Fruit fly (Drosophila melanogaster) whole organism, pupa: ENCODE data around the gene CG13474.

Experiments
- CG10348 ChIP-seq: fragments of 200-800 bp; sonication (Bioruptor generic); IDR thresholded peaks from 2 replicates; pipeline ENCODE4 v1.3.6; 2022; ENCODE audit warnings: missing biosample characterization, missing genetic modification characterization
- CG12605 ChIP-seq: fragments of 200-800 bp; sonication (Bioruptor generic); IDR thresholded peaks from 2 replicates; pipeline ENCODE4 v1.3.6; 2022; ENCODE audit warnings: missing biosample characterization, missing genetic modification characterization
- CG13204 ChIP-seq: fragments of 200-800 bp; sonication (Bioruptor generic); optimal IDR thresholded peaks from 2 replicates; lab custom pipeline; 2018; ENCODE audit warnings: missing biosample characterization, mild to moderate bottlenecking, missing genetic modification characterization, moderate library complexity
- CG14655 ChIP-seq: fragments of 200-800 bp; sonication (Bioruptor generic); optimal IDR thresholded peaks from 3 replicates; lab custom pipeline; 2017; ENCODE audit warnings: mild to moderate bottlenecking, missing biosample characterization, missing genetic modification reagents, missing genetic modification characterization
- CG15710 ChIP-seq: fragments of 200-800 bp; sonication (Bioruptor generic); optimal IDR thresholded peaks from 2 replicates; lab custom pipeline; 2018; ENCODE audit warnings: missing biosample characterization, mild to moderate bottlenecking, missing genetic modification characterization, moderate library complexity
- CG17806 ChIP-seq: fragments of 200-800 bp; sonication (Bioruptor generic); optimal IDR thresholded peaks from 2 replicates; lab custom pipeline; 2018; ENCODE audit warnings: missing biosample characterization, mild to moderate bottlenecking, missing genetic modification characterization, moderate library complexity
- CG32121 ChIP-seq: fragments of 200-800 bp; sonication (Bioruptor generic); IDR thresholded peaks from 2 replicates; pipeline ENCODE4 v1.3.6; 2022; ENCODE audit warnings: missing biosample characterization, missing genetic modification characterization
- CG34367 ChIP-seq: fragments of 200-800 bp; sonication (Bioruptor generic); optimal IDR thresholded peaks from 2 replicates; lab custom pipeline; 2018; ENCODE audit warnings: missing biosample characterization, mild to moderate bottlenecking, missing genetic modification characterization
- CG4496 ChIP-seq: fragments of 200-800 bp; sonication (Bioruptor generic); IDR thresholded peaks from 3 replicates; pipeline ENCODE4 v1.3.6; 2022; ENCODE audit warnings: missing biosample characterization, missing genetic modification characterization
- CG8159 ChIP-seq: fragments of 200-800 bp; sonication (Bioruptor generic); optimal IDR thresholded peaks from 3 replicates; lab custom pipeline; 2018; ENCODE audit warnings: missing biosample characterization, mild to moderate bottlenecking, missing genetic modification characterization, moderate library complexity
- CG8301 ChIP-seq: fragments of 200-800 bp; sonication (Bioruptor generic); optimal IDR thresholded peaks from 2 replicates; lab custom pipeline; 2018; ENCODE audit warnings: missing biosample characterization, mild to moderate bottlenecking, missing genetic modification characterization
- CG9948 ChIP-seq: fragments of 200-800 bp; sonication (Bioruptor generic); optimal IDR thresholded peaks from 2 replicates; lab custom pipeline; 2018; ENCODE audit warnings: missing biosample characterization, mild to moderate bottlenecking, missing genetic modification characterization, moderate library complexity
- D1 ChIP-seq: fragments of 200-800 bp; sonication (Bioruptor generic); optimal IDR thresholded peaks from 2 replicates; lab custom pipeline; 2018; ENCODE audit warnings: missing biosample characterization, mild to moderate bottlenecking, missing genetic modification characterization, moderate library complexity
- EcR ChIP-seq: fragments of 200-800 bp; sonication (Bioruptor generic); optimal IDR thresholded peaks from 3 replicates; lab custom pipeline; 2019; ENCODE audit warnings: missing biosample characterization, missing genetic modification characterization, mild to moderate bottlenecking, moderate library complexity, missing genetic modification reagents
- Ets98B ChIP-seq: fragments of 200-800 bp; sonication (Bioruptor generic); IDR thresholded peaks from 2 replicates; pipeline ENCODE4 v1.3.6; 2022; ENCODE audit warnings: missing biosample characterization, missing genetic modification characterization
- Pif1A ChIP-seq: fragments of 200-800 bp; sonication (Bioruptor generic); optimal IDR thresholded peaks from 3 replicates; lab custom pipeline; 2016; ENCODE audit warnings: missing biosample characterization, missing genetic modification characterization
- Pif1B ChIP-seq: fragments of 200-800 bp; sonication (Bioruptor generic); optimal IDR thresholded peaks from 3 replicates; lab custom pipeline; 2016; ENCODE audit warnings: missing biosample characterization, missing genetic modification characterization
- Snoo ChIP-seq: fragments of 200-800 bp; sonication (Bioruptor generic); optimal IDR thresholded peaks from 3 replicates; lab custom pipeline; 2017; ENCODE audit warnings: missing biosample characterization, mild to moderate bottlenecking, missing genetic modification characterization, inconsistent platforms
- fd96Ca ChIP-seq: fragments of 200-800 bp; sonication (Bioruptor generic); IDR thresholded peaks from 3 replicates; pipeline ENCODE4 v1.3.6; 2022; ENCODE audit warnings: missing biosample characterization, missing genetic modification characterization
- gl ChIP-seq: fragments of 200-800 bp; sonication (Bioruptor generic); optimal IDR thresholded peaks from 2 replicates; lab custom pipeline; 2018; ENCODE audit warnings: missing biosample characterization, mild to moderate bottlenecking, missing genetic modification characterization
- rn ChIP-seq: fragments of 200-800 bp; sonication (Bioruptor generic); IDR thresholded peaks from 2 replicates; pipeline ENCODE4 v1.3.6; 2022; ENCODE audit warnings: missing biosample characterization, missing genetic modification characterization

Gene CG13474

dm6 chr3L:14671546-14671945 lies 25.4 kb downstream of the CG13474 start:
- TF ChIP-seq D1 (tag; lab: Kevin White, UChicago): peak; percentile 29
- peak; percentile 92 for TF ChIP-seq EcR
- no peak for TF ChIP-seq rn (GFP tag; lab: Robert Waterston, UW)
- TF ChIP-seq CG8301 (tag; lab: Kevin White, UChicago): no peak

dm6 chr3L:14668638-14669037 lies 28.3 kb downstream of the CG13474 start:
- TF ChIP-seq CG10348 (GFP tag; lab: Robert Waterston, UW) (no peak), EcR (peak; percentile 43), CG32121 (GFP tag; lab: Robert Waterston, UW) (no peak), Pif1A (no peak), CG4496 (GFP tag; lab: Robert Waterston, UW) (no peak), CG14655 (GFP tag; lab: Kevin White, UChicago) (no peak)

dm6 chr3L:14665802-14666351 lies 31.0 kb downstream of the CG13474 start:
- peak; percentile 85 for TF ChIP-seq CG8301 (tag; lab: Kevin White, UChicago)
- no peak for TF ChIP-seq CG10348 (GFP tag; lab: Robert Waterston, UW)
- peak; percentile 64 for TF ChIP-seq gl (tag; lab: Kevin White, UChicago)
- TF ChIP-seq CG34367 (tag; lab: Kevin White, UChicago): peak; percentile 87
- peak; percentile 79 for TF ChIP-seq CG12605
- peak; percentile 89 for TF ChIP-seq Pif1B (GFP tag; lab: Kevin White, UChicago)
- TF ChIP-seq CG15710 (tag; lab: Kevin White, UChicago): peak; percentile 89
- TF ChIP-seq CG4496 (GFP tag; lab: Robert Waterston, UW): peak; percentile 92
- peak; percentile 88 for TF ChIP-seq CG8159 (tag; lab: Kevin White, UChicago)
- peak; percentile 55 for TF ChIP-seq D1 (tag; lab: Kevin White, UChicago)
- TF ChIP-seq Ets98B (GFP tag; lab: Robert Waterston, UW): peak; percentile 84
- TF ChIP-seq EcR: peak; percentile 30
- peak; percentile 91 for TF ChIP-seq CG17806
- TF ChIP-seq CG13204 (GFP tag; lab: Kevin White, UChicago): peak; percentile 81
- peak; percentile 94 for TF ChIP-seq Pif1A
- TF ChIP-seq CG9948 (tag; lab: Kevin White, UChicago): peak; percentile 79
- TF ChIP-seq CG32121 (GFP tag; lab: Robert Waterston, UW): peak; percentile 66; the same call in 1 of the 2 replicates
- TF ChIP-seq CG14655 (GFP tag; lab: Kevin White, UChicago): peak; percentile 88
- peak; percentile 90 for TF ChIP-seq fd96Ca
- TF ChIP-seq Snoo (tag; lab: Kevin White, UChicago): peak; percentile 73
- TF ChIP-seq rn (GFP tag; lab: Robert Waterston, UW): peak; percentile 72

dm6 chr3L:14664390-14664789 lies 32.5 kb downstream of the CG13474 start:
- TF ChIP-seq CG10348 (GFP tag; lab: Robert Waterston, UW) (no peak), CG9948 (tag; lab: Kevin White, UChicago) (no peak), CG8301 (tag; lab: Kevin White, UChicago) (no peak), CG15710 (tag; lab: Kevin White, UChicago) (no peak), CG4496 (GFP tag; lab: Robert Waterston, UW) (no peak), Snoo (tag; lab: Kevin White, UChicago) (no peak), rn (GFP tag; lab: Robert Waterston, UW) (no peak), CG34367 (tag; lab: Kevin White, UChicago) (no peak)

- TF ChIP-seq Pif1B (GFP tag; lab: Kevin White, UChicago) (no peak), CG8159 (tag; lab: Kevin White, UChicago) (no peak), CG12605 (no peak), CG14655 (GFP tag; lab: Kevin White, UChicago) (no peak), Ets98B (GFP tag; lab: Robert Waterston, UW) (no peak), fd96Ca (no peak), CG17806 (no peak), CG13204 (GFP tag; lab: Kevin White, UChicago) (no peak), CG8301 (tag; lab: Kevin White, UChicago) (no peak), CG32121 (GFP tag; lab: Robert Waterston, UW) (no peak), CG15710 (tag; lab: Kevin White, UChicago) (no peak), Snoo (tag; lab: Kevin White, UChicago) (no peak)
Observed at dm6 chr3L:14663750-14664149, 33.2 kb downstream of the CG13474 start.

dm6 chr3L:14661567-14662258 lies 35.2 kb downstream of the CG13474 start:
- TF ChIP-seq CG8159 (tag; lab: Kevin White, UChicago) (peak; percentile 39), CG15710 (tag; lab: Kevin White, UChicago) (peak; percentile 8), CG14655 (GFP tag; lab: Kevin White, UChicago) (no peak), CG17806 (no peak), Snoo (tag; lab: Kevin White, UChicago) (peak; percentile 17), CG9948 (tag; lab: Kevin White, UChicago) (no peak), CG12605 (0 out of 2 replicates have a peak, but pooled peaks have one; percentile 8), gl (tag; lab: Kevin White, UChicago) (no peak), CG8301 (tag; lab: Kevin White, UChicago) (no peak), fd96Ca (0 out of 3 replicates have a peak, but pooled peaks have one; percentile 33), Ets98B (GFP tag; lab: Robert Waterston, UW) (0 out of 2 replicates have a peak, but pooled peaks have one; percentile 23), D1 (tag; lab: Kevin White, UChicago) (no peak), Pif1A (peak; percentile 25), Pif1B (GFP tag; lab: Kevin White, UChicago) (no peak), rn (GFP tag; lab: Robert Waterston, UW) (no peak), CG4496 (GFP tag; lab: Robert Waterston, UW) (no peak), EcR (no peak), CG13204 (GFP tag; lab: Kevin White, UChicago) (no peak), CG32121 (GFP tag; lab: Robert Waterston, UW) (0 out of 2 replicates have a peak, but pooled peaks have one; percentile 26), CG10348 (GFP tag; lab: Robert Waterston, UW) (no peak), CG34367 (tag; lab: Kevin White, UChicago) (no peak)
- TF ChIP-seq, all 21 proteins: peak for 8
